Fruit fly (Drosophila melanogaster) whole organism, embryonic: ENCODE measurements around the gene MtnF.

Experiments
- Antp ChIP-seq: fragments of 200-800 bp; sonication (Bioruptor generic); optimal IDR thresholded peaks from 3 replicates; lab custom pipeline; 2016; ENCODE audit warnings: missing biosample characterization, missing genetic modification characterization
- Atf-2 ChIP-seq: fragments of 200-800 bp; sonication (Bioruptor generic); optimal IDR thresholded peaks from 2 replicates; lab custom pipeline; 2016; ENCODE audit warnings: missing biosample characterization, missing genetic modification characterization
- CG10959 ChIP-seq: fragments of 200-800 bp; sonication (Bioruptor generic); IDR thresholded peaks from 2 replicates; pipeline ENCODE4 v1.3.6; 2022; ENCODE audit warnings: missing biosample characterization, missing genetic modification characterization
- CG15011 ChIP-seq: fragments of 200-800 bp; sonication (Bioruptor generic); optimal IDR thresholded peaks from 3 replicates; lab custom pipeline; 2018; ENCODE audit warnings: missing biosample characterization, mild to moderate bottlenecking, missing genetic modification characterization
- CG15696 ChIP-seq: fragments of 200-800 bp; sonication (Bioruptor generic); optimal IDR thresholded peaks from 2 replicates; lab custom pipeline; 2019; ENCODE audit warnings: missing biosample characterization, mild to moderate bottlenecking, missing genetic modification characterization, moderate library complexity
- CG17186 ChIP-seq: fragments of 200-800 bp; sonication (Bioruptor generic); optimal IDR thresholded peaks from 3 replicates; lab custom pipeline; 2017; ENCODE audit warnings: missing biosample characterization, missing genetic modification reagents, missing genetic modification characterization
- CG2116 ChIP-seq: fragments of 200-800 bp; sonication (Bioruptor generic); optimal IDR thresholded peaks from 3 replicates; lab custom pipeline; 2018; ENCODE audit warnings: missing biosample characterization, mild to moderate bottlenecking, missing genetic modification characterization
- CG2199 ChIP-seq: fragments of 200-800 bp; sonication (Bioruptor generic); IDR thresholded peaks from 3 replicates; pipeline ENCODE4 v1.3.6; 2022; ENCODE audit warnings: missing biosample characterization, missing genetic modification characterization
- CG31365 ChIP-seq: fragments of 200-800 bp; sonication (Bioruptor generic); optimal IDR thresholded peaks from 2 replicates; lab custom pipeline; 2018; ENCODE audit warnings: missing biosample characterization, mild to moderate bottlenecking, missing genetic modification characterization
- CG4282 ChIP-seq: fragments of 200-800 bp; sonication (Bioruptor generic); optimal IDR thresholded peaks from 2 replicates; lab custom pipeline; 2016; ENCODE audit warnings: missing biosample characterization, missing genetic modification characterization
- CG8290 ChIP-seq, 3 experiments: fragments of 200-800 bp; sonication (Bioruptor generic); optimal IDR thresholded peaks; 2 replicates each; lab custom pipeline; 2016 to 2019; ENCODE audit warnings: missing biosample characterization in 3 of 3, missing genetic modification characterization in 3 of 3, mild to moderate bottlenecking in 2 of 3, moderate library complexity in 1 of 3
- Chrac-16 ChIP-seq: fragments of 200-800 bp; sonication (Bioruptor generic); optimal IDR thresholded peaks from 3 replicates; lab custom pipeline; 2016; ENCODE audit warnings: missing biosample characterization, missing genetic modification characterization
- Drgx ChIP-seq: fragments of 200-800 bp; sonication (Bioruptor generic); IDR thresholded peaks from 2 replicates; pipeline ENCODE4 v1.3.6; 2022; ENCODE audit warnings: missing biosample characterization, missing genetic modification characterization
- Ravus ChIP-seq: fragments of 200-800 bp; sonication (Bioruptor generic); IDR thresholded peaks from 2 replicates; pipeline ENCODE4 v1.3.6; 2022; ENCODE audit warnings: missing biosample characterization, missing genetic modification characterization
- Side ChIP-seq: fragments of 200-800 bp; sonication (Bioruptor generic); optimal IDR thresholded peaks from 2 replicates; lab custom pipeline; 2016; ENCODE audit warnings: missing biosample characterization, missing genetic modification characterization
- ap ChIP-seq: fragments of 200-800 bp; sonication (Bioruptor generic); IDR thresholded peaks from 2 replicates; pipeline ENCODE4 v1.3.6; 2022; ENCODE audit warnings: missing biosample characterization, missing genetic modification characterization
- bcd ChIP-seq: fragments of 200-800 bp; sonication (Bioruptor generic); optimal IDR thresholded peaks from 2 replicates; lab custom pipeline; 2017; ENCODE audit warnings: missing biosample characterization, mild to moderate bottlenecking, missing genetic modification characterization
- fu2 ChIP-seq: fragments of 200-800 bp; sonication (Bioruptor generic); optimal IDR thresholded peaks from 2 replicates; lab custom pipeline; 2016; ENCODE audit warnings: missing biosample characterization, missing genetic modification characterization
- insv ChIP-seq, 2 experiments: fragments of 200-800 bp; sonication (Bioruptor generic); optimal IDR thresholded peaks; 3 replicates each; lab custom pipeline; 2016 to 2018; ENCODE audit warnings: missing biosample characterization in 2 of 2, missing genetic modification characterization in 2 of 2
- lbe ChIP-seq: fragments of 200-800 bp; sonication (Bioruptor generic); optimal IDR thresholded peaks from 2 replicates; lab custom pipeline; 2016; ENCODE audit warnings: missing biosample characterization, mild to moderate bottlenecking, missing genetic modification characterization
- lilli ChIP-seq: fragments of 200-800 bp; sonication (Bioruptor generic); optimal IDR thresholded peaks from 3 replicates; lab custom pipeline; 2016; ENCODE audit warnings: missing biosample characterization, missing genetic modification characterization
- pfk ChIP-seq: fragments of 200-800 bp; sonication (Bioruptor generic); optimal IDR thresholded peaks from 2 replicates; lab custom pipeline; 2018; ENCODE audit warnings: missing biosample characterization, mild to moderate bottlenecking, missing genetic modification characterization, moderate library complexity
- seq ChIP-seq: fragments of 200-800 bp; sonication (Bioruptor generic); IDR thresholded peaks from 2 replicates; pipeline ENCODE4 v1.3.6; 2022; ENCODE audit warnings: missing biosample characterization, missing genetic modification characterization
- shn ChIP-seq: fragments of 200-800 bp; sonication (Bioruptor generic); optimal IDR thresholded peaks from 3 replicates; lab custom pipeline; 2016; ENCODE audit warnings: missing biosample characterization, missing genetic modification characterization
- tap ChIP-seq: fragments of 200-800 bp; optimal IDR thresholded peaks from 3 replicates; lab custom pipeline; 2019; ENCODE audit warnings: missing biosample characterization, mild to moderate bottlenecking, missing genetic modification characterization, moderate library complexity
- yki ChIP-seq: fragments of >200 bp; optimal IDR thresholded peaks from 3 replicates; lab custom pipeline; 2018

MtnF gene

DNA sequence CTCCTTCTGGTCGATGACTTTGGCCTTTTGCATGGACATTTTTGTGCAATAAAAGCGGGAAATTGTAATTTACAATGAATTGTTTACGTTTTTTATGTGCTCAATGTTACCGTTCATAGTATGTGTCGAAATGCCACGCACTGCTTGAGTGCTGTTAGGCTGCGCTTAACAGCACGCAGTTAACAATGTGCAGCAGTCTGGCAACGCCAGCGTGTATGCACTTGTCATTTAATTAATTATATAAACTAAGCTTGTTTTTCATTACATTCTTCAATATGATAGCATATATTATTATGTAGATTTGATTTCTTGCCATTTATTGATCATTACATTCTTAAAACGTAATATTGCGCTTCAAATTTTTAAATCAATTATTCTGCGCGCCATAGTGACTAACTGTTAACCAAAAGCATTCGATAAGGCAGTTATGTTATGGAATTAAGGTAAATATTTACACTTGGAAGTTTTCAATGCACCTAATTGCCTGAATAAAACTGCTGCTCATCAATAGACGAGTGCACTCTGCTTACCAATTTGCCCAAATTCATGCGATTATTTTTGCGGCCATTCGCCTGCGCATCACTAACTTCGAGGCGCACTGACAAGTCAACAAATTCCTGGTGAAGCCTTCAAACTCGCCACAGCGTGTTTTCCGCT, 49.8 kb downstream of the MtnF start, which contains the start of the genes CG13625 and mld (continued):
- TF ChIP-seq CG2199 (GFP tag; lab: Robert Waterston, UW) (no peak), CG2116 (GFP tag; lab: Kevin White, UChicago) (peak; percentile 49), lbe (GFP tag; lab: Kevin White, UChicago) (no peak), Side (GFP tag; lab: Kevin White, UChicago) (no peak), CG4282 (GFP tag; lab: Kevin White, UChicago) (no peak), pfk (GFP tag; lab: Kevin White, UChicago) (no peak), yki (lab: Kevin White, UChicago) (no peak), Chrac-16 (GFP tag; lab: Kevin White, UChicago) (no peak), bcd (GFP tag; lab: Kevin White, UChicago) (no peak), ap (GFP tag; lab: Robert Waterston, UW) (no peak), shn (GFP tag; lab: Kevin White, UChicago) (peak; percentile 7), Antp (peak; percentile 37), Drgx (GFP tag; lab: Robert Waterston, UW) (no peak), CG15011 (GFP tag; lab: Kevin White, UChicago) (no peak), Ravus (GFP tag; lab: Robert Waterston, UW) (no peak), insv (GFP tag; optimal IDR thresholded peaks at IDR 0.05; lab: Kevin White, UChicago) (no peak), CG10959 (no peak), CG15696 (no peak), CG8290 (GFP tag; optimal IDR thresholded peaks at IDR 0.05; lab: Kevin White, UChicago) (no peak), CG8290 (tag; optimal IDR thresholded peaks at IDR 0.05; lab: Kevin White, UChicago) (peak in 1 of 2 experiments; percentile 19), lilli (GFP tag; lab: Kevin White, UChicago) (peak; percentile 43), Atf-2 (GFP tag; lab: Kevin White, UChicago) (no peak), CG17186 (peak; percentile 100), CG31365 (tag; lab: Kevin White, UChicago) (peak; percentile 88), seq (GFP tag; lab: Robert Waterston, UW) (no peak), tap (no peak), fu2 (no peak)
